Worm (Caenorhabditis elegans): Measurements from ENCODE around the gene C23G10.7.

DNA sequence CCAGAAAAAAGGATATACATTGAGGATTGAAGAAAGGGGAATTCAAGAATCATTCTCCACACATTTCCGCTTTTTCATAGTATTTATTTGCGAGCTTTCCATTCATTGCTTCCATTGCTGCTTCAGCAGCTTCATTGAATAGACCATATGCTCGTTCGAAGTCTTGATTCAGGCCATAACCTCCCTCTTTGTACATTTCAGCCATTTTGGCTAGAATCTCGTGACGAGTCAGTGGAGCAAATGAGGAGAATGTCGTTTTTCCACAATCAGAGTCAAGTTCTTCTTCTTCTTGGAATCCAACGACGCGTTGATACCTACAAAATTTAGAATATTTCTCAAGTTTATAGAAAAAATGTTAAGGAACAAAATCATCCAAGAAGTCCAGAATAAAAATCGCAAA is 33.0 kb downstream of the C23G10.7 start:
- TF ChIP-seq unc-62 (GFP tag; optimal IDR thresholded peaks at IDR 0.05) (no peak), tbx-2 (tag; optimal IDR thresholded peaks at IDR 0.05) (no peak), ztf-4 (tag; optimal IDR thresholded peaks at IDR 0.05) (no peak), nhr-11 (tag; optimal IDR thresholded peaks at IDR 0.05) (no peak), nhr-77 (tag; optimal IDR thresholded peaks at IDR 0.05) (no peak), aly-2 (tag; optimal IDR thresholded peaks at IDR 0.05) (no peak), ztf-11 (tag; optimal IDR thresholded peaks at IDR 0.05) (no peak), snpc-4 (tag; optimal IDR thresholded peaks at IDR 0.05) (no peak)
